Worm (Caenorhabditis elegans) whole organism, L4 larva: ENCODE data around the gene M195.2.

Source experiments
- Y5F2A.4 ChIP-seq: fragments of 200-800 bp; sonication (Bioruptor generic); optimal IDR thresholded peaks from 2 replicates; lab custom pipeline; 2018; ENCODE audit warnings: mild to moderate bottlenecking, missing genetic modification characterization, missing compliant biosample characterization
- ZK337.2 ChIP-seq: fragments of 200-800 bp; sonication (Bioruptor generic); IDR thresholded peaks from 2 replicates; pipeline ENCODE4 v1.3.6; 2022; ENCODE audit warnings: missing genetic modification reagents, missing genetic modification characterization, missing compliant biosample characterization
- ceh-28 ChIP-seq: fragments of 150-350 bp; optimal IDR thresholded peaks from 2 replicates; lab custom pipeline; 2014; ENCODE audit warnings: missing biosample characterization, missing genetic modification reagents, missing genetic modification characterization
- dmd-9 ChIP-seq: fragments of 200-800 bp; sonication (Bioruptor generic); IDR thresholded peaks from 2 replicates; pipeline ENCODE4 v1.3.6; 2022; ENCODE audit warnings: missing genetic modification reagents, missing genetic modification characterization, missing compliant biosample characterization
- egl-27 ChIP-seq: sonication (generic microtip); optimal IDR thresholded peaks from 3 replicates; lab custom pipeline; 2017; ENCODE audit warnings: missing biosample characterization, missing genetic modification reagents, missing genetic modification characterization
- hlh-30 ChIP-seq: sonication (generic microtip); optimal IDR thresholded peaks from 2 replicates; lab custom pipeline; 2017; ENCODE audit warnings: antibody characterized with exemption, mild to moderate bottlenecking, missing genetic modification characterization, missing compliant biosample characterization; ENCODE audit not compliant: insufficient read depth
- lin-39 ChIP-seq: fragments of 150-350 bp; optimal IDR thresholded peaks from 2 replicates; lab custom pipeline; 2014; ENCODE audit warnings: missing biosample characterization, missing genetic modification reagents, missing genetic modification characterization
- nhr-102 ChIP-seq: sonication (generic microtip); optimal IDR thresholded peaks from 2 replicates; lab custom pipeline; 2016; ENCODE audit warnings: mild to moderate bottlenecking, missing genetic modification characterization, moderate library complexity, missing compliant biosample characterization
- nhr-11 ChIP-seq: fragments of 150-350 bp; optimal IDR thresholded peaks from 2 replicates; lab custom pipeline; 2014; ENCODE audit warnings: missing biosample characterization, missing genetic modification characterization
- nhr-6 ChIP-seq: fragments of 150-350 bp; optimal IDR thresholded peaks from 2 replicates; lab custom pipeline; 2014; ENCODE audit warnings: missing biosample characterization, missing genetic modification characterization
- nhr-76 ChIP-seq: fragments of 150-350 bp; optimal IDR thresholded peaks from 2 replicates; lab custom pipeline; 2014; ENCODE audit warnings: missing biosample characterization, missing genetic modification characterization
- unc-62 ChIP-seq, 3 experiments: fragments of 150-350 bp in 1 of 3; sonication (generic microtip); optimal IDR thresholded peaks in 2 of 3; peaks in 1 of 3; 1 replicate in 1 of 3; 2 replicates in 2 of 3; lab custom pipeline; 2014 to 2017; ENCODE audit warnings: missing biosample characterization in 3 of 3, missing genetic modification characterization in 3 of 3, missing genetic modification reagents in 3 of 3, missing genotype in 1 of 3

- TF ChIP-seq nhr-11 (tag; lab: Kevin White, UChicago) (no peak), nhr-76 (tag; lab: Kevin White, UChicago) (no peak), lin-39 (tag; lab: Kevin White, UChicago) (no peak), nhr-102 (tag; lab: Kevin White, UChicago) (peak; percentile 15), hlh-30 (tag; lab: Kevin White, UChicago) (no peak), ceh-28 (tag; lab: Kevin White, UChicago) (no peak), nhr-6 (tag; lab: Kevin White, UChicago) (no peak), dmd-9 (no peak), ZK337.2 (GFP tag; lab: Robert Waterston, UW) (no peak), egl-27 (tag; lab: Kevin White, UChicago) (no peak), unc-62 (GFP tag; optimal IDR thresholded peaks at IDR 0.05 in 1 of 2; lab: Kevin White, UChicago) (no peak), unc-62 (tag; optimal IDR thresholded peaks at IDR 0.05; lab: Kevin White, UChicago) (no peak), Y5F2A.4 (GFP tag; lab: Kevin White, UChicago) (no peak)
Measured at ce11 chrII:8326228-8326960, 34.2 kb upstream of the M195.2 start.
